Worm (Caenorhabditis elegans): ENCODE data around the gene flp-12.

Gene flp-12

ce11 chrX:4623707-4624106 is 31.6 kb upstream of the flp-12 start:
- TF ChIP-seq ceh-31 (tag; optimal IDR thresholded peaks at IDR 0.05) (peak; percentile 7), tbx-7 (tag; optimal IDR thresholded peaks at IDR 0.05) (no peak), unc-42 (tag; optimal IDR thresholded peaks at IDR 0.05) (peak; percentile 82), che-1 (tag; optimal IDR thresholded peaks at IDR 0.05) (no peak)

ce11 chrX:4622024-4622423 is 29.9 kb upstream of the flp-12 start, which contains the start of gene C46C11.3:
C46C11.3 (plus strand) TSS chrX:4622324.
- TF ChIP-seq madf-2 (tag; optimal IDR thresholded peaks at IDR 0.05) (no peak), mec-3 (tag; optimal IDR thresholded peaks at IDR 0.05; ENCODE audit: borderline replicate concordance) (no peak), tbx-7 (tag; optimal IDR thresholded peaks at IDR 0.05) (no peak), sox-2 (GFP tag; IDR thresholded peaks at IDR 0.05) (no peak), lim-6 (tag; optimal IDR thresholded peaks at IDR 0.05) (no peak), ceh-34 (tag; optimal IDR thresholded peaks at IDR 0.05) (no peak), nfya-1 (tag; optimal IDR thresholded peaks at IDR 0.05) (no peak)

ce11 chrX:4620019-4620418 is 27.9 kb upstream of the flp-12 start:
- TF ChIP-seq syd-9 (tag; optimal IDR thresholded peaks at IDR 0.05) = no peak
- TF ChIP-seq ceh-14 (tag; optimal IDR thresholded peaks at IDR 0.05) = peak; percentile 83
- peak; percentile 27 for TF ChIP-seq ceh-34 (tag; optimal IDR thresholded peaks at IDR 0.05)
- TF ChIP-seq dmd-4 (tag; optimal IDR thresholded peaks at IDR 0.05; ENCODE audit: borderline replicate concordance) = no peak
- TF ChIP-seq unc-42 (tag; optimal IDR thresholded peaks at IDR 0.05) = peak; percentile 83
- no peak for TF ChIP-seq pros-1 (tag; optimal IDR thresholded peaks at IDR 0.05)
- TF ChIP-seq pha-4 (tag; optimal IDR thresholded peaks at IDR 0.05) = no peak
- TF ChIP-seq ceh-19 (GFP tag; optimal IDR thresholded peaks at IDR 0.05) = peak; percentile 23
- TF ChIP-seq mec-3 (tag; optimal IDR thresholded peaks at IDR 0.05; ENCODE audit: borderline replicate concordance) = no peak
- TF ChIP-seq che-1 (tag; optimal IDR thresholded peaks at IDR 0.05) = peak; percentile 7
- no peak for TF ChIP-seq nhr-232 (tag; optimal IDR thresholded peaks at IDR 0.05)
- TF ChIP-seq ahr-1 (tag; optimal IDR thresholded peaks at IDR 0.05) = no peak
- TF ChIP-seq ceh-31 (tag; optimal IDR thresholded peaks at IDR 0.05) = peak; percentile 52
- no peak for TF ChIP-seq gmeb-2 (tag; optimal IDR thresholded peaks at IDR 0.05)

ce11 chrX:4619582-4619981 is 27.4 kb upstream of the flp-12 start, which contains the start of gene pqn-65:
pqn-65 (minus strand) TSS chrX:4619635.
- no peak for TF ChIP-seq K02D7.2 (tag; optimal IDR thresholded peaks at IDR 0.05)
- no peak for TF ChIP-seq unc-86 (tag; optimal IDR thresholded peaks at IDR 0.05)
- no peak for TF ChIP-seq che-1 (tag; optimal IDR thresholded peaks at IDR 0.05)
- TF ChIP-seq sox-2 (GFP tag; IDR thresholded peaks at IDR 0.05) = no peak
- TF ChIP-seq fkh-10 (GFP tag; optimal IDR thresholded peaks at IDR 0.05) = no peak
- no peak for TF ChIP-seq C08G9.2 (tag; optimal IDR thresholded peaks at IDR 0.05)
- no peak for TF ChIP-seq ref-2 (tag; optimal IDR thresholded peaks at IDR 0.05)
- no peak for TF ChIP-seq mec-3 (tag; optimal IDR thresholded peaks at IDR 0.05; ENCODE audit: borderline replicate concordance)
- TF ChIP-seq nfya-1 (tag; optimal IDR thresholded peaks at IDR 0.05) = no peak
- no peak for TF ChIP-seq odd-2 (tag; optimal IDR thresholded peaks at IDR 0.05)
- TF ChIP-seq elt-2 (tag; optimal IDR thresholded peaks at IDR 0.05) = no peak
- TF ChIP-seq hlh-13 (GFP tag; optimal IDR thresholded peaks at IDR 0.05) = no peak
- no peak for TF ChIP-seq ztf-16 (tag; optimal IDR thresholded peaks at IDR 0.05)

- TF ChIP-seq K09A11.1 (tag; optimal IDR thresholded peaks at IDR 0.05; ENCODE audit: insufficient read depth) (no peak), C38D4.7 (GFP tag; optimal IDR thresholded peaks at IDR 0.05) (no peak), sdc-2 (tag; optimal IDR thresholded peaks at IDR 0.05) (peak; percentile 61), rnt-1 (tag; optimal IDR thresholded peaks at IDR 0.05) (peak; percentile 60), sox-4 (tag; optimal IDR thresholded peaks at IDR 0.05) (peak; percentile 2), ceh-18 (tag; optimal IDR thresholded peaks at IDR 0.05) (peak; percentile 22), che-1 (tag; optimal IDR thresholded peaks at IDR 0.05) (peak; percentile 32), ceh-14 (tag; optimal IDR thresholded peaks at IDR 0.05) (peak; percentile 38), tbx-2 (tag; optimal IDR thresholded peaks at IDR 0.05) (peak; percentile 89), ttx-3 (tag; optimal IDR thresholded peaks at IDR 0.05) (peak; percentile 55), unc-55 (GFP tag; optimal IDR thresholded peaks at IDR 0.05) (peak; percentile 54), hlh-6 (tag; optimal IDR thresholded peaks at IDR 0.05) (peak; percentile 70), fax-1 (tag; optimal IDR thresholded peaks at IDR 0.05) (peak; percentile 18), ceh-22 (tag; optimal IDR thresholded peaks at IDR 0.05) (no peak), ets-4 (tag; optimal IDR thresholded peaks at IDR 0.05) (no peak), hlh-8 (tag; optimal IDR thresholded peaks at IDR 0.05) (no peak), T23F11.4 (GFP tag; optimal IDR thresholded peaks at IDR 0.05) (peak; percentile 41), pha-4 (tag; optimal IDR thresholded peaks at IDR 0.05) (no peak), ceh-19 (GFP tag; optimal IDR thresholded peaks at IDR 0.05) (peak; percentile 47), nhr-232 (tag; optimal IDR thresholded peaks at IDR 0.05) (peak; percentile 2), fkh-6 (tag; optimal IDR thresholded peaks at IDR 0.05) (peak; percentile 7), C08G9.2 (tag; optimal IDR thresholded peaks at IDR 0.05) (peak; percentile 38), dmd-4 (tag; optimal IDR thresholded peaks at IDR 0.05; ENCODE audit: borderline replicate concordance) (no peak), unc-42 (tag; optimal IDR thresholded peaks at IDR 0.05) (peak; percentile 53)
Measured at ce11 chrX:4616832-4617231, 24.7 kb upstream of the flp-12 start.

Data from whole organism, late embryonic.